Fruit fly (Drosophila melanogaster) whole organism, embryonic: Measurements from ENCODE around the gene Muted.

Experiments
- Abd-B ChIP-seq: fragments of 200-800 bp; sonication (Bioruptor generic); optimal IDR thresholded peaks from 2 replicates; lab custom pipeline; 2018; ENCODE audit warnings: missing biosample characterization, mild to moderate bottlenecking, missing genetic modification characterization, moderate library complexity
- Awh ChIP-seq: fragments of 200-800 bp; sonication (Bioruptor generic); IDR thresholded peaks from 2 replicates; pipeline ENCODE4, ENCODE4 v1.3.6; 2022; ENCODE audit warnings: missing biosample characterization, missing genetic modification characterization
- CG11093 ChIP-seq: fragments of 200-800 bp; sonication (Bioruptor generic); IDR thresholded peaks from 3 replicates; pipeline ENCODE4 v1.3.6; 2022; ENCODE audit warnings: missing biosample characterization, missing genetic modification characterization
- CG12155 ChIP-seq: fragments of 200-800 bp; sonication (Bioruptor generic); optimal IDR thresholded peaks from 3 replicates; lab custom pipeline; 2016; ENCODE audit warnings: missing biosample characterization, missing genetic modification characterization
- CG14667 ChIP-seq: fragments of 200-800 bp; sonication (Bioruptor generic); IDR thresholded peaks from 2 replicates; pipeline ENCODE4 v1.3.6; 2022; ENCODE audit warnings: missing biosample characterization, missing genetic modification characterization
- CG17328 ChIP-seq: fragments of 200-800 bp; sonication (Bioruptor generic); IDR thresholded peaks from 2 replicates; pipeline ENCODE4 v1.3.6; 2022; ENCODE audit warnings: missing biosample characterization, missing genetic modification characterization
- CG17802 ChIP-seq: fragments of 200-800 bp; sonication (Bioruptor generic); optimal IDR thresholded peaks from 2 replicates; lab custom pipeline; 2018; ENCODE audit warnings: missing biosample characterization, mild to moderate bottlenecking, missing genetic modification characterization, moderate library complexity
- CG1792 ChIP-seq: fragments of 200-800 bp; sonication (Bioruptor generic); optimal IDR thresholded peaks from 2 replicates; lab custom pipeline; 2016; ENCODE audit warnings: missing biosample characterization, missing genetic modification characterization
- CG2875 ChIP-seq: fragments of 200-800 bp; sonication (Bioruptor generic); optimal IDR thresholded peaks from 2 replicates; lab custom pipeline; 2017; ENCODE audit warnings: missing biosample characterization, mild to moderate bottlenecking, missing genetic modification characterization, missing genetic modification reagents
- CG32772 ChIP-seq: fragments of 200-800 bp; sonication (Bioruptor generic); IDR thresholded peaks from 2 replicates; pipeline ENCODE4 v1.3.6; 2022; ENCODE audit warnings: missing biosample characterization, missing genetic modification characterization
- CG33213 ChIP-seq: fragments of 200-800 bp; sonication (Bioruptor generic); optimal IDR thresholded peaks from 3 replicates; lab custom pipeline; 2016; ENCODE audit warnings: missing biosample characterization, missing genetic modification characterization
- CG43689 ChIP-seq: fragments of 200-800 bp; sonication (Bioruptor generic); IDR thresholded peaks from 2 replicates; pipeline ENCODE4 v1.3.6; 2022; ENCODE audit warnings: missing biosample characterization, missing genetic modification characterization
- CG4424 ChIP-seq: fragments of 200-800 bp; sonication (Bioruptor generic); optimal IDR thresholded peaks from 3 replicates; lab custom pipeline; 2016; ENCODE audit warnings: missing biosample characterization, missing genetic modification characterization
- CG5953 ChIP-seq: fragments of 200-800 bp; sonication (Bioruptor generic); IDR thresholded peaks from 2 replicates; pipeline ENCODE4 v1.3.6; 2022; ENCODE audit warnings: missing biosample characterization, missing genetic modification characterization
- CG8924 ChIP-seq: fragments of 200-800 bp; optimal IDR thresholded peaks from 3 replicates; lab custom pipeline; 2019; ENCODE audit warnings: missing biosample characterization, mild to moderate bottlenecking, missing genetic modification characterization, moderate library complexity
- H15 ChIP-seq: fragments of 200-800 bp; sonication (Bioruptor generic); IDR thresholded peaks from 3 replicates; pipeline ENCODE4 v1.3.6; 2022; ENCODE audit warnings: missing biosample characterization, missing genetic modification characterization
- H2.0 ChIP-seq: fragments of 200-800 bp; sonication (Bioruptor generic); IDR thresholded peaks from 2 replicates; pipeline ENCODE4 v1.3.6; 2022; ENCODE audit warnings: missing biosample characterization, missing genetic modification characterization
- Lpt ChIP-seq: fragments of >200 bp; optimal IDR thresholded peaks from 2 replicates; lab custom pipeline; 2018; ENCODE audit warnings: missing biosample characterization, missing genetic modification characterization
- MTF-1 ChIP-seq: fragments of 200-800 bp; sonication (Bioruptor generic); optimal IDR thresholded peaks from 2 replicates; lab custom pipeline; 2018; ENCODE audit warnings: missing biosample characterization, mild to moderate bottlenecking, missing genetic modification characterization, borderline replicate concordance
- Mes4 ChIP-seq: fragments of 200-800 bp; sonication (Bioruptor generic); optimal IDR thresholded peaks from 2 replicates; lab custom pipeline; 2016; ENCODE audit warnings: missing biosample characterization, missing genetic modification characterization
- NC2β ChIP-seq: fragments of 200-800 bp; sonication (Bioruptor generic); optimal IDR thresholded peaks from 2 replicates; lab custom pipeline; 2016; ENCODE audit warnings: missing biosample characterization, missing genetic modification characterization
- Oaz ChIP-seq: fragments of 200-800 bp; sonication (Bioruptor generic); IDR thresholded peaks from 2 replicates; pipeline ENCODE4 v1.3.6; 2022; ENCODE audit warnings: missing biosample characterization, missing genetic modification characterization
- Poxn ChIP-seq: fragments of 200-800 bp; sonication (Bioruptor generic); IDR thresholded peaks from 2 replicates; pipeline ENCODE4 v1.3.6; 2022; ENCODE audit warnings: missing biosample characterization, missing genetic modification characterization
- Rfx ChIP-seq: fragments of 200-800 bp; sonication (Bioruptor generic); IDR thresholded peaks from 2 replicates; pipeline ENCODE4 v1.3.6; 2022; ENCODE audit warnings: missing biosample characterization, missing genetic modification characterization
- Sry-β ChIP-seq: fragments of 200-800 bp; sonication (Bioruptor generic); optimal IDR thresholded peaks from 2 replicates; lab custom pipeline; 2018; ENCODE audit warnings: missing biosample characterization, mild to moderate bottlenecking, missing genetic modification characterization, moderate library complexity
- Xrp1 ChIP-seq: fragments of 200-800 bp; sonication (Bioruptor generic); IDR thresholded peaks from 2 replicates; pipeline ENCODE4 v1.3.6; 2022; ENCODE audit warnings: missing biosample characterization, missing genetic modification characterization
- aop ChIP-seq: fragments of 200-800 bp; sonication (Bioruptor generic); IDR thresholded peaks from 2 replicates; pipeline ENCODE4 v1.3.6; 2022; ENCODE audit warnings: missing biosample characterization, missing genetic modification characterization
- ara ChIP-seq: fragments of 200-800 bp; sonication (Bioruptor generic); IDR thresholded peaks from 2 replicates; pipeline ENCODE4 v1.3.6; 2022; ENCODE audit warnings: missing biosample characterization, missing genetic modification characterization
- bbx ChIP-seq: fragments of 200-800 bp; sonication (Bioruptor generic); IDR thresholded peaks from 2 replicates; pipeline ENCODE4 v1.3.6; 2022; ENCODE audit warnings: missing biosample characterization, missing genetic modification characterization; ENCODE audit not compliant: partially characterized antibody
- corto ChIP-seq: fragments of 200-800 bp; sonication (Bioruptor generic); optimal IDR thresholded peaks from 2 replicates; lab custom pipeline; 2016; ENCODE audit warnings: missing biosample characterization, mild to moderate bottlenecking, missing genetic modification characterization, moderate library complexity
- cwo ChIP-seq: fragments of 200-800 bp; sonication (Bioruptor generic); optimal IDR thresholded peaks from 3 replicates; lab custom pipeline; 2017; ENCODE audit warnings: missing biosample characterization, missing genetic modification characterization, mild to moderate bottlenecking, moderate library complexity, missing genetic modification reagents
- da ChIP-seq: fragments of 200-800 bp; sonication (Bioruptor generic); optimal IDR thresholded peaks from 2 replicates; lab custom pipeline; 2016; ENCODE audit warnings: missing biosample characterization, missing genetic modification characterization
- dpn ChIP-seq, 2 experiments: fragments of 200-800 bp; sonication (Bioruptor generic); optimal IDR thresholded peaks; 3 replicates each; lab custom pipeline; 2016; ENCODE audit warnings: missing biosample characterization in 2 of 2, missing genetic modification characterization in 2 of 2
- en ChIP-seq: fragments of 200-800 bp; sonication (Bioruptor generic); optimal IDR thresholded peaks from 2 replicates; lab custom pipeline; 2016; ENCODE audit warnings: missing biosample characterization, missing genetic modification characterization
- hkb ChIP-seq, 2 experiments: fragments of 200-800 bp in 1 of 2; fragments of >200 bp in 1 of 2; sonication (Bioruptor generic) in 1 of 2; IDR thresholded peaks in 1 of 2; optimal IDR thresholded peaks in 1 of 2; 2 replicates each; pipeline versions ENCODE4 v1.3.6 to Lab custom; 2017 to 2022; ENCODE audit warnings: missing biosample characterization in 1 of 2, missing genetic modification characterization in 1 of 2
- hth ChIP-seq: fragments of >200 bp; optimal IDR thresholded peaks from 2 replicates; lab custom pipeline; 2017; ENCODE audit warnings: inconsistent platforms
- jigr1 ChIP-seq: fragments of 200-800 bp; sonication (Bioruptor generic); IDR thresholded peaks from 3 replicates; pipeline ENCODE4 v1.3.6; 2022; ENCODE audit warnings: missing biosample characterization, missing genetic modification characterization
- klu ChIP-seq: fragments of 200-800 bp; sonication (Bioruptor generic); IDR thresholded peaks from 2 replicates; pipeline ENCODE4 v1.3.6; 2022; ENCODE audit warnings: missing biosample characterization, missing genetic modification characterization
- maf-S ChIP-seq: fragments of 200-800 bp; sonication (Bioruptor generic); optimal IDR thresholded peaks from 2 replicates; lab custom pipeline; 2016; ENCODE audit warnings: missing biosample characterization, missing genetic modification characterization
- org-1 ChIP-seq: fragments of 200-800 bp; sonication (Bioruptor generic); optimal IDR thresholded peaks from 2 replicates; lab custom pipeline; 2017; ENCODE audit warnings: missing biosample characterization, missing genetic modification characterization
- pan ChIP-seq, 4 experiments: fragments of >200 bp in 3 of 4; fragments of 200-800 bp in 1 of 4; sonication (Bioruptor generic) in 1 of 4; optimal IDR thresholded peaks in 3 of 4; IDR thresholded peaks in 1 of 4; 2 replicates each; pipeline versions ENCODE4 v1.3.6 to Lab custom; 2017 to 2022; ENCODE audit warnings: missing biosample characterization in 2 of 4, missing genetic modification characterization in 2 of 4, mixed read lengths in 1 of 4
- pb ChIP-seq: fragments of 200-800 bp; sonication (Bioruptor generic); optimal IDR thresholded peaks from 3 replicates; lab custom pipeline; 2016; ENCODE audit warnings: missing biosample characterization, missing genetic modification characterization
- sens ChIP-seq: fragments of 200-800 bp; sonication (Bioruptor generic); peaks from one replicate; lab custom pipeline; 2016; ENCODE audit warnings: missing biosample characterization, missing genetic modification characterization
- seq ChIP-seq: fragments of 200-800 bp; sonication (Bioruptor generic); IDR thresholded peaks from 2 replicates; pipeline ENCODE4 v1.3.6; 2022; ENCODE audit warnings: missing biosample characterization, missing genetic modification characterization
- sna ChIP-seq: fragments of 200-800 bp; sonication (Bioruptor generic); IDR thresholded peaks from 2 replicates; pipeline ENCODE4 v1.3.6; 2022; ENCODE audit warnings: missing biosample characterization, missing genetic modification characterization; ENCODE audit not compliant: partially characterized antibody
- tio ChIP-seq: fragments of 200-800 bp; sonication (Bioruptor generic); optimal IDR thresholded peaks from 2 replicates; lab custom pipeline; 2017; ENCODE audit warnings: missing biosample characterization, missing genetic modification characterization, inconsistent platforms
- tx ChIP-seq: fragments of 200-800 bp; sonication (Bioruptor generic); optimal IDR thresholded peaks from 2 replicates; lab custom pipeline; 2016; ENCODE audit warnings: missing biosample characterization, missing genetic modification characterization
- vfl ChIP-seq: fragments of 200-800 bp; sonication (Bioruptor generic); optimal IDR thresholded peaks from 2 replicates; lab custom pipeline; 2016; ENCODE audit warnings: missing biosample characterization, missing genetic modification characterization
- zfh2 ChIP-seq: fragments of 200-800 bp; sonication (Bioruptor generic); optimal IDR thresholded peaks from 2 replicates; lab custom pipeline; 2016; ENCODE audit warnings: missing biosample characterization, missing genetic modification characterization

Muted gene

DNA sequence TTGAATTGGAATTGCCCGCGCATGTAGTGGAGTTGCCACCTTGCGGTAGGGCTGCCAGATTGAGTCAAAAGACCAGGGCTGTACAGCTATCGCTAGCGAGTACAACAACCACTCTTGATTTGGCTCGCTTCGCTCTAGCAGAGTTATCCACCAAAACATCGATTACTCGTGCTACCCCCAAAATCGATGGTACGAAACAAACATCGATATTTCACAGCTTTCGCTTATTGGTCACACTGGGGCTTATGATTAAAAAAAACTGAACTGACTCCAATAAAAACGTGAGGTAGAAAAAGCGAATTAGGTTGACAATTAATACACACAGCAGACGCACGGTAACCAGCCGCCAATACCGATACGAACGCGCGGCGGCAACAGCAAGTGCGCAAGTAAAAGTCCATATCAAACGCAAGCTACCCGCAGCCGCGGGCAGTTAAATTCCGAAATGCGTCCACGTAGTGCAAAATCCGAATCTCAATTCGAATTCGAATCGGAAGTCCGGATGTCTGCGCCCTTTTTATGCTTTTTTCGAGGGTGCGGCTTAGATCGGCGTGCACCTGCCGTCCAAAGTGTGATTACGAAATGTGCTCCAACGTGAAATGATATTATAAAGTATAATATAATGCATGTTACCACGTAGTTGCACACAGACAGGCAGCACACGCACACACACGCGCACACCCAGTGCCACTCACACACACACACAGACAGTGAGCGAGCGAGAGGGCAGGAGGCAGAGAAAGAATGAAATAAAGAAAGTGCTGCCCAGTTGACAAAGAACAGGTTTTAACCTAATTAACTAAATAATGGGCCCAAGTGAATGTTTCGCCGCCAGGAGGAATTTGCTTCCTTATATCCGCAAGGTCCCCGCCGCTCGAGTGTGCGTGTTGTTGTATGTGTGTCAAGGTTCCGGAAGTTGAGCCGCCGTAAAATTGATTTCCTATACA, 5.7 kb upstream of the Muted start, which contains the start of gene Sar1 (continued):
- peak; percentile 19 to 55 for TF ChIP-seq dpn (GFP tag; optimal IDR thresholded peaks at IDR 0.05; lab: Kevin White, UChicago)
- peak; percentile 71 for TF ChIP-seq aop (GFP tag; lab: Robert Waterston, UW)
- peak; percentile 22 for TF ChIP-seq CG8924 (tag; lab: Kevin White, UChicago)
- TF ChIP-seq bbx (GFP tag; lab: Robert Waterston, UW): peak; percentile 96
- peak; percentile 42 for TF ChIP-seq zfh2
- TF ChIP-seq MTF-1: no peak
- peak; percentile 82 for TF ChIP-seq sens (GFP tag; lab: Kevin White, UChicago)
- peak; percentile 95 for TF ChIP-seq sna (GFP tag; lab: Robert Waterston, UW)
- TF ChIP-seq hth (lab: Kevin White, UChicago): no peak
- TF ChIP-seq CG4424 (GFP tag; lab: Kevin White, UChicago): no peak
- TF ChIP-seq Rfx (GFP tag; lab: Robert Waterston, UW): peak; percentile 61
- TF ChIP-seq H2.0: 0 out of 2 replicates have a peak, but pooled peaks have one; percentile 9
- TF ChIP-seq maf-S (GFP tag; lab: Kevin White, UChicago): no peak
- no peak for TF ChIP-seq org-1
- no peak for TF ChIP-seq CG17802 (tag; lab: Kevin White, UChicago)
- no peak for TF ChIP-seq jigr1 (GFP tag; lab: Robert Waterston, UW)
- TF ChIP-seq Mes4: peak; percentile 26
- TF ChIP-seq CG32772: peak; percentile 55
- no peak for TF ChIP-seq da (GFP tag; lab: Kevin White, UChicago)
- no peak for TF ChIP-seq Xrp1 (GFP tag; lab: Robert Waterston, UW)
- peak; percentile 44 for TF ChIP-seq CG12155 (GFP tag; lab: Kevin White, UChicago)
- no peak for TF ChIP-seq CG5953
- TF ChIP-seq pb (GFP tag; lab: Kevin White, UChicago): no peak
- no peak for TF ChIP-seq tio (GFP tag; lab: Kevin White, UChicago)
- TF ChIP-seq pan (optimal IDR thresholded peaks at IDR 0.05; lab: Kevin White, UChicago): no peak
- peak in 1 of 2 experiments; percentile 7 for TF ChIP-seq pan (GFP tag; optimal IDR thresholded peaks at IDR 0.05 in 1 of 2, IDR thresholded peaks at IDR 0.05 in 1 of 2)
- peak; percentile 35 for TF ChIP-seq CG1792 (GFP tag; lab: Kevin White, UChicago)
- TF ChIP-seq en (GFP tag; lab: Kevin White, UChicago): no peak
- TF ChIP-seq Sry-β (GFP tag; lab: Kevin White, UChicago): no peak
- no peak for TF ChIP-seq Lpt (GFP tag; lab: Kevin White, UChicago)
- TF ChIP-seq hkb (optimal IDR thresholded peaks at IDR 0.05; lab: Kevin White, UChicago): peak; percentile 56
- no peak for TF ChIP-seq hkb (GFP tag; IDR thresholded peaks at IDR 0.05; lab: Robert Waterston, UW)
- no peak for TF ChIP-seq CG17328 (GFP tag; lab: Robert Waterston, UW)
- no peak for TF ChIP-seq CG43689 (GFP tag; lab: Robert Waterston, UW)
- TF ChIP-seq NC2β (GFP tag; lab: Kevin White, UChicago): peak; percentile 50
- no peak for TF ChIP-seq CG2875 (GFP tag; lab: Kevin White, UChicago)
- no peak for TF ChIP-seq Awh (GFP tag; lab: Robert Waterston, UW)
- TF ChIP-seq CG11093 (GFP tag; lab: Robert Waterston, UW): no peak; the same call in 2 of the 3 replicates
- TF ChIP-seq vfl (GFP tag; lab: Kevin White, UChicago): no peak
- no peak for TF ChIP-seq klu
- TF ChIP-seq corto (GFP tag; lab: Kevin White, UChicago): no peak
- no peak for TF ChIP-seq CG14667 (GFP tag; lab: Robert Waterston, UW)
- no peak for TF ChIP-seq ara (GFP tag; lab: Robert Waterston, UW)
- peak; percentile 45 for TF ChIP-seq tx (GFP tag; lab: Kevin White, UChicago)
- no peak for TF ChIP-seq cwo (GFP tag; lab: Kevin White, UChicago)
- TF ChIP-seq CG33213 (GFP tag; lab: Kevin White, UChicago): peak; percentile 91
- TF ChIP-seq Abd-B (GFP tag; lab: Kevin White, UChicago): peak; percentile 42
- TF ChIP-seq seq (GFP tag; lab: Robert Waterston, UW): no peak; the same call in 1 of the 2 replicates
- no peak for TF ChIP-seq Oaz
- TF ChIP-seq H15 (GFP tag; lab: Robert Waterston, UW): no peak
- TF ChIP-seq Poxn (GFP tag; lab: Robert Waterston, UW): no peak
